Fruit fly (Drosophila melanogaster) Kc167 (cell line): ENCODE data around the gene CG8516.

Experiments
- Myc ChIP-seq: fragments of >200 bp; optimal IDR thresholded peaks from 2 replicates; lab custom pipeline; 2017; ENCODE audit warnings: missing external identifiers
- Sin3A ChIP-seq: fragments of >200 bp; optimal IDR thresholded peaks from 2 replicates; lab custom pipeline; 2018; ENCODE audit warnings: missing external identifiers
- h ChIP-seq: fragments of >200 bp; optimal IDR thresholded peaks from 3 replicates; lab custom pipeline; 2018; ENCODE audit warnings: missing external identifiers
- insv ChIP-seq: fragments of >200 bp; optimal IDR thresholded peaks from 3 replicates; lab custom pipeline; 2018; ENCODE audit warnings: missing external identifiers
- psq ChIP-seq: fragments of >200 bp; optimal IDR thresholded peaks from 2 replicates; lab custom pipeline; 2017; ENCODE audit warnings: missing external identifiers
- ttk ChIP-seq: sonication (Bioruptor generic); optimal IDR thresholded peaks from 2 replicates; lab custom pipeline; 2017; ENCODE audit warnings: missing external identifiers

Gene CG8516

DNA sequence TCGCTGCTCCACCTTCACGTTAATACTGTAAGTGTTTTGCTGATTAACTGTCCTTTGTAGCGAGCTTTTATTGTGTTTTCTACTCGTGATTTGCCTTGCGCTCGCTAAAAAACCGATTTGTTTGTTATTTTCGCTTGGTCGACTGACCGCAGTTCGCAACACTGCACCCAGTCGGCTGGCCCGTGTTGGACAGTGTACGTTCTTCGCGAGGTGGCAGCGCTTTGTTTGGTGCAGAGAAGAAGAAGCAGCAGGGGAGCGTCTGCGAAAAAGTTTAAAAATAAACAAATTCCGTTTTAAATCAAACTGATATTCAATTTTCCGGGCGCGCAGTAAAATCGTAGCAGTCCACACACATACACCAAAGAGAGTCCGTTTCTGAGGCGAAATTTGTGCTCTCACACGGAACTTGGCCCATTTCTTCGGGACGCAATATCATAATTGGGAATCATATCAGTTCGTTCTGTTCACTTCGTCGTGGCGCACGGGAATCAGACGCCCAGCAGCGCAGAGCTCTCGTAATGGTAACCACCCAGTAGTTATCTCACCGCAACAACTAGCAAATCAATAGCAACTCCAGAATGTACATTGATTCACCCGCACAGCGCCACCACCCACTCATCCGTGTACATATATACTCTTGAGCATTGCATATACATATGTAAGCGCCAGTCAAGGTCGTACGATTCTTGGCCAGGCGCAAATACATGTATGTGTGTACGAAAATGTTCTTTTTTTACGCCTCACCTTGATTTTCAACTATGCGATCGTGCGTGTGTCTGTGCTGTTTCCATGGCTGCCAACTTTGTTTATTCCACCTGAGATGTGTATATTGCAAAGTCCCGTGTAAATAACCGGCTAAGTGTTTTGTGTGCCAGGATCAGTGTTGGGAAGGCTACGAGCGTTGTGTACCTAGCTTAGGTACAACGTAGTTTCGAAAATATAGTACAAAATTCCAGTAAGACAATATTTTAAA is 25.2 kb upstream of the CG8516 start, which contains the start of gene Naa80:
Naa80 (plus strand) TSS at position 215 of the 973 bp plus-strand sequence.
- TF ChIP-seq h (lab: Kevin White, UChicago) (no peak), insv (lab: Kevin White, UChicago) (no peak), psq (lab: Kevin White, UChicago) (no peak), ttk (no peak), Sin3A (lab: Kevin White, UChicago) (no peak), Myc (lab: Kevin White, UChicago) (no peak)

DNA sequence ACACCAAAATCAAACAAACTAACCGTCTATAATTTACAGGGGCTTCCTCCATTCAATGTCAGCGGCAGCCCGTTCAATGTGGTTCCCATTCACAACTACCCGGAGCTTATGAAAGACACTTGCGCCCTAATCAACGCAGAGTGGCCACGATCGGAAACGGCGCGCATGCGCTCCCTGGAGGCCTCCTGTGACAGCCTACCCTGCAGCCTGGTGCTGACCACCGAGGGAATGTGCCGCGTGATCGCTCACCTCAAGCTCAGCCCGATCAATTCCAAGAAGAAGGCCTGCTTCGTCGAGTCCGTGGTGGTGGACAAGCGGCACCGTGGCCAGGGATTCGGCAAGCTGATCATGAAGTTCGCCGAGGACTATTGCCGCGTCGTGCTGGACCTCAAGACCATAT is 24.2 kb upstream of the CG8516 start, which contains the start of gene MED6:
MED6 (minus strand) TSS at position 101 of the 400 bp plus-strand sequence.
- no peak for TF ChIP-seq Sin3A (lab: Kevin White, UChicago)
- no peak for TF ChIP-seq ttk
- TF ChIP-seq Myc (lab: Kevin White, UChicago), result no peak
- TF ChIP-seq insv (lab: Kevin White, UChicago), result no peak
- no peak for TF ChIP-seq h (lab: Kevin White, UChicago)
- no peak for TF ChIP-seq psq (lab: Kevin White, UChicago)

DNA sequence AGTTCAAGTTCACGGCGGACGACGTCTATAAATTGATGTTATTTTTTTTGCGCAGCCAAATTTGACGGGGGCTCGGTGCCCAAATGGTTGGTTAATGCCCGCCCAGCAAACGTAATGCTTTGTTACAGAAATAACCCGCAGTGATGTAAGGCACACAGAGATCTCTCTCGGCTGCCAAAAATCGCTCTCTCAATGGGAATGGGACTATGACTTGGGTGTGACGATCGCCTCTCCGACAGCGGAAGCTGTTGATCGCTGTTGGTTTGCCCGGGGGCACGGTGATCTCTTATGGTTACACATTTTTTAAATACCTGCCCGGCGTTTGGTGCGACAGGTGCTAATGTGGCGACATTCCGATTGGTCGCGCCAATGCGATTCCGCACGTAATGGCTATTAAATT is 23.0 kb upstream of the CG8516 start:
- TF ChIP-seq Myc (lab: Kevin White, UChicago) (no peak), Sin3A (lab: Kevin White, UChicago) (no peak), psq (lab: Kevin White, UChicago) (no peak), ttk (no peak), h (lab: Kevin White, UChicago) (no peak), insv (lab: Kevin White, UChicago) (no peak)

DNA sequence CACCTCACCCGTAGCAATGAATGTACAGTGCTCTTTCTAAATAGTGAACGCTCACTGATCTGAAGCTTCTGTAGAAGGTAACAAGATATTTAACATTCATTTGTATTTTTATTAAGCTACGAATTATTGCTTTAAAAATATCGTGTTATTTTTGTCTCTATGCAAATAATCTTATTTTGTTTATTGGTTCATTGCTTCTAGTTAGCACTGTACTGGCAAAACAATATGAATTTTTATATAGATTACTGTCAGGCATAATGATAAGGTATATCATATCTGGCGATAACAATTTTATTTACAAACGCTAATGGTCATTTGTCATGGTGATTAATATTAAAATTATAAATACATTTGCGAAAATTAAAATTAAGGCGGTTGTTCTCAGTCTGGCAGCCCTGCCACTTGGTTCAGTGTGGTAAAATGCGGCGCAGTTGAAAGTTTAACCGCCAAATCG is 21.5 kb upstream of the CG8516 start, which contains the start of gene CG9471:
CG9471 (minus strand) TSS at position 24 of the 454 bp plus-strand sequence.
- TF ChIP-seq h (lab: Kevin White, UChicago) (no peak), Sin3A (lab: Kevin White, UChicago) (no peak), ttk (no peak), Myc (lab: Kevin White, UChicago) (no peak), insv (lab: Kevin White, UChicago) (no peak), psq (lab: Kevin White, UChicago) (no peak)

DNA sequence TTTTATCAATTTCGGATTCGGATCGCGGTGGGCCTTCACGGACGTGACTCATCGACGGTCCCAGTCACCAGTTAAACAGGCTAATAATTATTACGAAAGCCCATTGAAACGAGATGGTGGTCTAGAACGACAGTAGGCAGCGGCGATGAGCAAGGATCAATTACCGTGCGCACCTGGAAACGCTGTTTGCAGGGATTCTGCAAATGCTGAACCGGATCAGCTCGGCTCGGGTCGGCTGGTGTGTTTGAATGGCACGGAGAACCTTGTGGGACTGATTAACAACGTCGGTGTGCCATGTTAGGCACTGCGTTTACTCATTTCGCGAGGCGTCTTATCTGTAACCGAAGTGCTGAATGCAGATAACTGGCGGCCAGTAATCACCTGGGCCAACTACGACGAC is 18.9 kb upstream of the CG8516 start, which contains the start of gene Whamy:
Whamy (minus strand) TSS at position 273 of the 400 bp plus-strand sequence.
- TF ChIP-seq ttk (no peak), Myc (lab: Kevin White, UChicago) (no peak), insv (lab: Kevin White, UChicago) (no peak), h (lab: Kevin White, UChicago) (no peak), Sin3A (lab: Kevin White, UChicago) (no peak), psq (lab: Kevin White, UChicago) (no peak)

DNA sequence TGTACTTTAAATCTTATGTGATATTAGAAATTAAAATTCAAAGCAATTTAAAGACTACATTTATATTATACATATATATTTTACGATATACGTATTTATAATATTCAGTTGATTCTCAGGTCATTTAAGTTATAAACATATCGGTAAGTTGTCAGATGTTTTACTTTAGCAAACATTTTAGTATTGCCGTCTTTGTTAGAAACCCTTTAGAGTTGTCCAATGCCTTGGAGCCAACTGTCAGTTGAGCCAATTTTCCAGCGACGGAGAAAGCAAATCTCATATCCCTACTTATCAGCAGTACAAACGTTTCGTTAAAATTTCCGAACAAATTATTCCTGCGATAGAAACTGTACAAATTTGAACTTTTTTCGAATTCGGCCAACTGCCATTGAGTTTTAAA is 18.3 kb upstream of the CG8516 start, which contains the start of gene topi:
topi (plus strand) TSS at position 301 of the 400 bp plus-strand sequence.
- TF ChIP-seq h (lab: Kevin White, UChicago) (no peak), Myc (lab: Kevin White, UChicago) (no peak), psq (lab: Kevin White, UChicago) (no peak), Sin3A (lab: Kevin White, UChicago) (no peak)

DNA sequence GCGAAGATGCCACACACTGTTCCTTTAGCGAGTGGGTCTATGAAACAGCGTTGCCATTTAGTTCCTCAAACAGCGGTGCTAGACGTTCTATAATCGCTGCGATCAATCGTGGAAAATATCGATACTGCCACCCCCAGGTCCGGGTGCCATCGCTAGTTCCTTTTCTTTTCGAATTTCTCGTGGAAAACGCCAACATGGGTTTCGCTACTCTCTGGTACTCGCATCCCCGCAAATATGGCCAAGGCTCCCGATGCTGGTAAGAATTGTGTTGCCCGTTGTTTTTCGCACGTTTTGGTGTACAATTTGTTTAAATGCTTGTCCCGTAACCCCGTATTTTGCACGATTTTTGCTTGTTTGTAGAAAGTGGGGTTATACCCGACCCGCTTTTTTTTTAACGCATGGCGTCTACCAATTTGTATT is 15.1 kb upstream of the CG8516 start, which contains the start of gene RpS29:
RpS29 (plus strand) TSS at position 102 of the 420 bp plus-strand sequence.
- TF ChIP-seq Sin3A (lab: Kevin White, UChicago) (no peak), h (lab: Kevin White, UChicago) (no peak), psq (lab: Kevin White, UChicago) (no peak), ttk (no peak), Myc (lab: Kevin White, UChicago) (no peak), insv (lab: Kevin White, UChicago) (no peak)

DNA sequence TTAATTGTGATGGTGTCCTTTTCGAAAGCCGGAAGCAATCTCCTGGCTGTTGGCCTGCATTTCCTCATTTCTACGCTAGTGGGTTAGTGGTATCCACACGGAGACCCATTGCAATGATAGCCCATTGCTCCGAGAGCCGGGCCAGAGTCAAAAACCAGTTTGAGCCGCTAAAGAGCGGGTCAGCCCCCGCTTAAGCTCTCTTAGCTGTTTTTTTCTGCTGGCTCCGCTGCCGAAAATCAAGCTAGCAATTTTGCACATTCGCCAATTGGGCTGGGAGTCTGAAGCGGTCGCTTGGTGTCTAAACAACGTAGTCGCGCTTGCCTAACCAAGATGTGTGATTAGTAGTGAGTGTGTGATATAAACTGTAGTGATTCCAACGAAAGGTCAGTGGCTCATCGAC is 13.3 kb upstream of the CG8516 start, which contains the start of gene CG12947:
CG12947 (plus strand) TSS at position 301 of the 400 bp plus-strand sequence.
- TF ChIP-seq h (lab: Kevin White, UChicago) (no peak), ttk (no peak), Myc (lab: Kevin White, UChicago) (no peak), Sin3A (lab: Kevin White, UChicago) (no peak), insv (lab: Kevin White, UChicago) (no peak), psq (lab: Kevin White, UChicago) (no peak)

DNA sequence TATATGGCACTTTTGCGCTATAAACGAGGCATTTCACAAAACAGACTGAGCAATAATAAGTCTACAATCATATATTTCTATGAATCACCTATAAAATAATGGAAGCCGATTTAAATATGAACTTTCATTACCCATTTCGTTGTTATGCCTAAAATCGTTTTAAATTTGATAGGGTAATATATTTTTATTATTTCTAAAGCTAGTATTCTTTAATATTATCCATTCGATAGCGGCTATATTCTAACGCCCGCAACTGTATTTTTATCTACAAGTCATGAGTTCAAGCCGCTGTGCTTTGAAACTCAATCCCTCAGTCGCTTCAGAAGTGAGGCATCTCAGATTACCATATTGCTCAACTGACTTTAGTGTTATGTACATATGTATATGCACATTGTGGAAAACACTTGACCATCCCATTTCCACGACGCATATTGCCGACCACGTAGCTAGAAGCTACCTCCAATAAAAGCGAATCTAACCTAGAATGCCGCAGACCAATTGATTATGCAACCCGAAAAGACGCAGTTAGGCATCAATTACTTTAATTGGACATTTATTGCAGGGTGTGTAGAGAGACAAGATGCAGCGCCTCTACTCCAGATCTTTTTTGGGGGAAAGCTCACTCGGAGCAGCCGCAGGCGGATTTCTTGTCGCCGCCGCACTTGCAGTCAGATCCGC is 9.7 kb upstream of the CG8516 start:
- TF ChIP-seq Myc (lab: Kevin White, UChicago), result no peak
- TF ChIP-seq psq (lab: Kevin White, UChicago), result no peak
- no peak for TF ChIP-seq ttk
- TF ChIP-seq insv (lab: Kevin White, UChicago), result no peak
- TF ChIP-seq Sin3A (lab: Kevin White, UChicago), result no peak
- no peak for TF ChIP-seq h (lab: Kevin White, UChicago)

DNA sequence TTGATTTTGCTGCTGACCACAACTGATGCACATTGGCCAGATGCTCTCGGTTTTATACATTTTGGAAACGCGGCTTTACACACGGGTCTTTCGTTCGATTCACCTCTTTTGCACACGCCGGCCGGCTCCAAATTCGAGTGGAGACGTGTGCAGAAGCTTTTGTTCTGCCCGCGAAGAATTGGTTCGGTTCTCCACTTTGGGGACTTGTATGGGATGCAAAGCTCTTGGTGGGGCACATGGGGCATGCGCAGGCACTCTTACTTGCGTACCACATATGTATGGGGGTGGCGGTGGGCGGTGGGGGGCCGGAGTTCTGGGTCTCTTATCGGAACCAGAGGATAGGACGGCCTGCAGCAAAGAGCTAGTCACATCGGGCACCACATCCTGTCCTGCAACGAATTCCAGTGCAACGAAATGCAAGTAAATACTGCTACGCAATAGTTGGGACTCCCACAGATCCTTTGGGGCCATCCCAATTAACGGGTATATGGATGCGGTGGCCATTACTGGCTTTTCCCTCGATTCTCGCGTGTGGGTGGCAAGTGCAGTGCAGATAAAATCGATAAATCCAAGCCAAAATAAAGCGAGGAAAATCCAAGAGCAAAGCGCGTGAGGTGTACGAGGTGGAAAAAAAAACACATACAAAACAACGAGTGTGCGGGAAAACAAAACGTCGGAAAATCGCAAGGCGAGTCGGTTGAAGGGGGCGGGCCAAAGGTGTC is 8.6 kb upstream of the CG8516 start, which contains the start of the genes MtnA and CG8500:
MtnA (minus strand) TSS at position 30 of the 722 bp plus-strand sequence.
CG8500 (plus strand) TSS at position 313 of the 722 bp plus-strand sequence.
- no peak for TF ChIP-seq Myc (lab: Kevin White, UChicago)
- no peak for TF ChIP-seq h (lab: Kevin White, UChicago)
- no peak for TF ChIP-seq Sin3A (lab: Kevin White, UChicago)
- TF ChIP-seq insv (lab: Kevin White, UChicago), result no peak
- no peak for TF ChIP-seq psq (lab: Kevin White, UChicago)
- no peak for TF ChIP-seq ttk
